Fruit fly (Drosophila melanogaster) whole organism, pupa: ENCODE measurements around the gene CG6225.

ENCODE experiments used
- CG10348 ChIP-seq: fragments of 200-800 bp; sonication (Bioruptor generic); IDR thresholded peaks from 2 replicates; pipeline ENCODE4 v1.3.6; 2022; ENCODE audit warnings: missing biosample characterization, missing genetic modification characterization
- CG12605 ChIP-seq: fragments of 200-800 bp; sonication (Bioruptor generic); IDR thresholded peaks from 2 replicates; pipeline ENCODE4 v1.3.6; 2022; ENCODE audit warnings: missing biosample characterization, missing genetic modification characterization
- CG13204 ChIP-seq: fragments of 200-800 bp; sonication (Bioruptor generic); optimal IDR thresholded peaks from 2 replicates; lab custom pipeline; 2018; ENCODE audit warnings: missing biosample characterization, mild to moderate bottlenecking, missing genetic modification characterization, moderate library complexity
- CG14655 ChIP-seq: fragments of 200-800 bp; sonication (Bioruptor generic); optimal IDR thresholded peaks from 3 replicates; lab custom pipeline; 2017; ENCODE audit warnings: mild to moderate bottlenecking, missing biosample characterization, missing genetic modification reagents, missing genetic modification characterization
- CG15710 ChIP-seq: fragments of 200-800 bp; sonication (Bioruptor generic); optimal IDR thresholded peaks from 2 replicates; lab custom pipeline; 2018; ENCODE audit warnings: missing biosample characterization, mild to moderate bottlenecking, missing genetic modification characterization, moderate library complexity
- CG17806 ChIP-seq: fragments of 200-800 bp; sonication (Bioruptor generic); optimal IDR thresholded peaks from 2 replicates; lab custom pipeline; 2018; ENCODE audit warnings: missing biosample characterization, mild to moderate bottlenecking, missing genetic modification characterization, moderate library complexity
- CG32121 ChIP-seq: fragments of 200-800 bp; sonication (Bioruptor generic); IDR thresholded peaks from 2 replicates; pipeline ENCODE4 v1.3.6; 2022; ENCODE audit warnings: missing biosample characterization, missing genetic modification characterization
- CG34367 ChIP-seq: fragments of 200-800 bp; sonication (Bioruptor generic); optimal IDR thresholded peaks from 2 replicates; lab custom pipeline; 2018; ENCODE audit warnings: missing biosample characterization, mild to moderate bottlenecking, missing genetic modification characterization
- CG8159 ChIP-seq: fragments of 200-800 bp; sonication (Bioruptor generic); optimal IDR thresholded peaks from 3 replicates; lab custom pipeline; 2018; ENCODE audit warnings: missing biosample characterization, mild to moderate bottlenecking, missing genetic modification characterization, moderate library complexity
- D1 ChIP-seq: fragments of 200-800 bp; sonication (Bioruptor generic); optimal IDR thresholded peaks from 2 replicates; lab custom pipeline; 2018; ENCODE audit warnings: missing biosample characterization, mild to moderate bottlenecking, missing genetic modification characterization, moderate library complexity
- EcR ChIP-seq: fragments of 200-800 bp; sonication (Bioruptor generic); optimal IDR thresholded peaks from 3 replicates; lab custom pipeline; 2019; ENCODE audit warnings: missing biosample characterization, missing genetic modification characterization, mild to moderate bottlenecking, moderate library complexity, missing genetic modification reagents
- Ets98B ChIP-seq: fragments of 200-800 bp; sonication (Bioruptor generic); IDR thresholded peaks from 2 replicates; pipeline ENCODE4 v1.3.6; 2022; ENCODE audit warnings: missing biosample characterization, missing genetic modification characterization
- Pif1A ChIP-seq: fragments of 200-800 bp; sonication (Bioruptor generic); optimal IDR thresholded peaks from 3 replicates; lab custom pipeline; 2016; ENCODE audit warnings: missing biosample characterization, missing genetic modification characterization
- Pif1B ChIP-seq: fragments of 200-800 bp; sonication (Bioruptor generic); optimal IDR thresholded peaks from 3 replicates; lab custom pipeline; 2016; ENCODE audit warnings: missing biosample characterization, missing genetic modification characterization
- Snoo ChIP-seq: fragments of 200-800 bp; sonication (Bioruptor generic); optimal IDR thresholded peaks from 3 replicates; lab custom pipeline; 2017; ENCODE audit warnings: missing biosample characterization, mild to moderate bottlenecking, missing genetic modification characterization, inconsistent platforms
- fd96Ca ChIP-seq: fragments of 200-800 bp; sonication (Bioruptor generic); IDR thresholded peaks from 3 replicates; pipeline ENCODE4 v1.3.6; 2022; ENCODE audit warnings: missing biosample characterization, missing genetic modification characterization
- gl ChIP-seq: fragments of 200-800 bp; sonication (Bioruptor generic); optimal IDR thresholded peaks from 2 replicates; lab custom pipeline; 2018; ENCODE audit warnings: missing biosample characterization, mild to moderate bottlenecking, missing genetic modification characterization
- rn ChIP-seq: fragments of 200-800 bp; sonication (Bioruptor generic); IDR thresholded peaks from 2 replicates; pipeline ENCODE4 v1.3.6; 2022; ENCODE audit warnings: missing biosample characterization, missing genetic modification characterization

The CG6225 gene

dm6 chr3R:12701257-12701656 lies 46.9 kb downstream of the CG6225 start:
- TF ChIP-seq CG32121 (GFP tag; lab: Robert Waterston, UW), result no peak

dm6 chr3R:12701994-12702494 lies 47.7 kb downstream of the CG6225 start:
- no peak for TF ChIP-seq CG13204 (GFP tag; lab: Kevin White, UChicago)
- no peak for TF ChIP-seq CG8159 (tag; lab: Kevin White, UChicago)
- TF ChIP-seq Pif1A (GFP tag; lab: Kevin White, UChicago), result no peak
- TF ChIP-seq D1, result no peak
- TF ChIP-seq EcR (GFP tag; lab: Kevin White, UChicago), result no peak
- TF ChIP-seq CG32121 (GFP tag; lab: Robert Waterston, UW), result no peak
- TF ChIP-seq CG34367 (tag; lab: Kevin White, UChicago), result no peak
- no peak for TF ChIP-seq Ets98B
- TF ChIP-seq CG10348, result no peak
- TF ChIP-seq Pif1B, result no peak
- TF ChIP-seq rn (GFP tag; lab: Robert Waterston, UW), result no peak
- no peak for TF ChIP-seq gl (tag; lab: Kevin White, UChicago)
- TF ChIP-seq Snoo (tag; lab: Kevin White, UChicago), result no peak
- TF ChIP-seq CG15710 (tag; lab: Kevin White, UChicago), result no peak
- TF ChIP-seq CG17806 (tag; lab: Kevin White, UChicago), result no peak
- TF ChIP-seq CG12605 (GFP tag; lab: Robert Waterston, UW), result no peak
- TF ChIP-seq CG14655 (GFP tag; lab: Kevin White, UChicago), result no peak
- no peak for TF ChIP-seq fd96Ca (GFP tag; lab: Robert Waterston, UW)
- TF ChIP-seq, all 21 proteins: peak for 0

dm6 chr3R:12704861-12705260 lies 50.5 kb downstream of the CG6225 start, which contains the start of gene CG12279:
CG12279 (plus strand) TSS chr3R:12705094.
- no peak for TF ChIP-seq Pif1A (GFP tag; lab: Kevin White, UChicago)
